Worm (Caenorhabditis elegans) whole organism, L4/young adult: ENCODE measurements around the gene rpb-9.

Experiments
- dao-5 ChIP-seq: sonication (generic microtip); optimal IDR thresholded peaks from 2 replicates; lab custom pipeline; 2016; ENCODE audit warnings: missing genotype, missing genetic modification characterization, moderate library complexity, missing compliant biosample characterization
- him-1 ChIP-seq: sonication (generic microtip); optimal IDR thresholded peaks from 2 replicates; lab custom pipeline; 2016; ENCODE audit warnings: missing genotype, missing genetic modification reagents, missing genetic modification characterization, missing compliant biosample characterization

- TF ChIP-seq dao-5 (tag; lab: Kevin White, UChicago): no peak
- TF ChIP-seq him-1 (tag; lab: Kevin White, UChicago): no peak
Observed at ce11 chrV:7971376-7971775, 40.8 kb downstream of the rpb-9 start.
